Worm (Caenorhabditis elegans) whole organism, early embryonic: Measurements from ENCODE around the gene C34C6.9.

Experiments
- B0310.2 ChIP-seq: sonication (generic microtip); optimal IDR thresholded peaks from 2 replicates; lab custom pipeline; 2016; ENCODE audit warnings: mild to moderate bottlenecking, missing genetic modification characterization, missing compliant biosample characterization
- hmbx-1 ChIP-seq: sonication (generic microtip); optimal IDR thresholded peaks from 2 replicates; lab custom pipeline; 2016; ENCODE audit warnings: mild to moderate bottlenecking, missing genetic modification characterization, missing compliant biosample characterization

DNA sequence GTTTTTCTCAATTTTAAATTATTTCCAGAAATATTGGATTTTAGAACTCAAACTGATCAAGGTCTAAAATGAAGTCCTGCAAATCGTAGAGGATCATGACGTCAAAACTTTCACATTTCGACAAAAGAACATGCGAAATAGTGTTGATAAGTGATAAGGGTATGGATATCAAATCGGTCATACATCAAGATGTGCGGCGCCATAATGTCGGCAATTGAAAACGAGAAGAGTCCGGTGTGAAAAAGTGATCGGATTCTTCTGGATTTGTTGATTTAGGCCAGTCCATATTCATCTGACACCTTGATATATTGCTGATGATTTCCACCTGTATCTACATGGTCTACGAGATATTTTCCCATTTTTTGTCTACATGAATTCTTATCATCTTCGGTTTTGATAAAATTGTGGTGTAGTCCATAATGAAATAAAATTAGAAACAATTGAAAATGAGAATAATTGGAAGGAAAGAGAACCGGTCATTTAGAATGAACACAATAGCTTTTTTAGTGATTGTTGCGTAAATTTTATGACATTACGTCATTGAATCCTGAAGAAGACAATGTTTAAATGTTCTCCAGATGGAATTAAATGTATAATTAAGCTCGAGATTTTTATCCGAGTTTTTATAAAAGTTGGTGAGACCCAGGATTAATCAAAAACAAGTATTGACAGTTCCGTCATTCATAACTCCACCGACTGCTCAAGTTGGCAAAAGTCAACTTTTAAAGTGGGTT is 45.4 kb downstream of the C34C6.9 start:
- TF ChIP-seq hmbx-1 (tag; lab: Kevin White, UChicago) = no peak
- no peak for TF ChIP-seq B0310.2
